Worm (Caenorhabditis elegans) whole organism, L3 larva: ENCODE measurements around the gene fbxb-116.

ENCODE experiments used
- ceh-82 ChIP-seq: fragments of 150-350 bp; optimal IDR thresholded peaks from 2 replicates; lab custom pipeline; 2014; ENCODE audit warnings: missing biosample characterization, missing genetic modification characterization
- egl-27 ChIP-seq: sonication (generic microtip); optimal IDR thresholded peaks from 4 replicates; lab custom pipeline; 2017; ENCODE audit warnings: missing biosample characterization, missing genetic modification reagents, missing genetic modification characterization
- elt-3 ChIP-seq, 3 experiments: fragments of 150-350 bp in 1 of 3; sonication (generic microtip) in 2 of 3; optimal IDR thresholded peaks; 2 replicates in 2 of 3; 4 replicates in 1 of 3; lab custom pipeline; 2014 to 2017; ENCODE audit warnings: missing biosample characterization in 3 of 3, missing genetic modification characterization in 3 of 3
- pqm-1 ChIP-seq: fragments of 150-350 bp; optimal IDR thresholded peaks from 2 replicates; lab custom pipeline; 2017; ENCODE audit warnings: missing biosample characterization, missing genetic modification characterization, inconsistent platforms
- ztf-11 ChIP-seq: fragments of 150-350 bp; optimal IDR thresholded peaks from 2 replicates; lab custom pipeline; 2014; ENCODE audit warnings: missing biosample characterization, missing genetic modification characterization

ce11 chrV:19278488-19278887 lies 44.9 kb downstream of the fbxb-116 start:
- no peak for TF ChIP-seq elt-3 (tag; optimal IDR thresholded peaks at IDR 0.05; lab: Kevin White, UChicago)
- TF ChIP-seq ceh-82, result no peak
- no peak for TF ChIP-seq ztf-11
- TF ChIP-seq egl-27 (tag; lab: Kevin White, UChicago), result no peak
- no peak for TF ChIP-seq pqm-1 (tag; lab: Kevin White, UChicago)
